Fruit fly (Drosophila melanogaster): ENCODE measurements around the gene Nf-YB.

The Nf-YB gene

dm6 chr2L:19758511-19759128, 22.8 kb downstream of the Nf-YB start, which contains the start of the genes CG10628 and Dus3 (continued):
- TF ChIP-seq CG17385 (GFP tag; optimal IDR thresholded peaks at IDR 0.05): peak; percentile 98
- peak; percentile 83 for TF ChIP-seq jing (GFP tag; optimal IDR thresholded peaks at IDR 0.05)
- peak; percentile 96 for TF ChIP-seq CG1603 (tag; optimal IDR thresholded peaks at IDR 0.05)
- peak; percentile 21 for TF ChIP-seq CG9797 (GFP tag; optimal IDR thresholded peaks at IDR 0.05)
- peak; percentile 76 for TF ChIP-seq CG10462 (GFP tag; optimal IDR thresholded peaks at IDR 0.05)
- peak; percentile 80 for TF ChIP-seq gcm2 (GFP tag; optimal IDR thresholded peaks at IDR 0.05)
- TF ChIP-seq Dip2 (GFP tag; IDR thresholded peaks at IDR 0.05): peak; percentile 20; the same call in 1 of the 2 replicates
- TF ChIP-seq CG7271 (tag; optimal IDR thresholded peaks at IDR 0.05): peak; percentile 56
- peak; percentile 74 for TF ChIP-seq salm (tag; optimal IDR thresholded peaks at IDR 0.05)
- peak; percentile 95 for TF ChIP-seq gem (tag; optimal IDR thresholded peaks at IDR 0.05)
- TF ChIP-seq eve (GFP tag; optimal IDR thresholded peaks at IDR 0.05): no peak
- peak; percentile 72 for TF ChIP-seq CG12104 (GFP tag; optimal IDR thresholded peaks at IDR 0.05)
- peak in 1 of 3 experiments; percentile 85 for TF ChIP-seq lola (GFP tag; optimal IDR thresholded peaks at IDR 0.05)
- peak; percentile 92 for TF ChIP-seq CG7786 (GFP tag; optimal IDR thresholded peaks at IDR 0.05)
- TF ChIP-seq grn (GFP tag; optimal IDR thresholded peaks at IDR 0.05): no peak
- peak; percentile 82 for TF ChIP-seq CG6654 (GFP tag; optimal IDR thresholded peaks at IDR 0.05)
- TF ChIP-seq CG9932 (GFP tag; IDR thresholded peaks at IDR 0.05): peak; percentile 95
- peak; percentile 95 for TF ChIP-seq pum (GFP tag; optimal IDR thresholded peaks at IDR 0.05)
- TF ChIP-seq grau (tag; optimal IDR thresholded peaks at IDR 0.05): peak; percentile 91
- peak; percentile 89 for TF ChIP-seq E2f1 (GFP tag; IDR thresholded peaks at IDR 0.05)
- peak; percentile 89 for TF ChIP-seq Atf6 (GFP tag; IDR thresholded peaks at IDR 0.05)
- peak; percentile 86 for TF ChIP-seq CG15696 (tag; optimal IDR thresholded peaks at IDR 0.05)
- TF ChIP-seq CG18262 (tag; optimal IDR thresholded peaks at IDR 0.05): peak; percentile 88
- peak; percentile 73 for TF ChIP-seq Hey (tag; optimal IDR thresholded peaks at IDR 0.05)
- peak; percentile 93 for TF ChIP-seq CoRest (tag; optimal IDR thresholded peaks at IDR 0.05)
- TF ChIP-seq Atf3 (GFP tag; optimal IDR thresholded peaks at IDR 0.05): peak; percentile 89
- peak; percentile 75 for TF ChIP-seq CG3163 (GFP tag; optimal IDR thresholded peaks at IDR 0.05)
- TF ChIP-seq hkb (optimal IDR thresholded peaks at IDR 0.05): no peak
- peak; percentile 94 for TF ChIP-seq hkb (GFP tag; IDR thresholded peaks at IDR 0.05)
- peak; percentile 90 for TF ChIP-seq az2 (GFP tag; optimal IDR thresholded peaks at IDR 0.05)
- peak; percentile 93 for TF ChIP-seq CG17829 (tag; optimal IDR thresholded peaks at IDR 0.05)
- 0 out of 3 replicates have a peak, but pooled peaks have one; percentile 11 for TF ChIP-seq Doc3 (GFP tag; IDR thresholded peaks at IDR 0.05; ENCODE audit: partially characterized antibody)
- TF ChIP-seq Ssrp (tag; optimal IDR thresholded peaks at IDR 0.05): peak; percentile 86
- peak; percentile 93 for TF ChIP-seq dysf (GFP tag; IDR thresholded peaks at IDR 0.05)
- TF ChIP-seq Dll (GFP tag; IDR thresholded peaks at IDR 0.05; ENCODE audit: partially characterized antibody): peak; percentile 77
- TF ChIP-seq mam (GFP tag; optimal IDR thresholded peaks at IDR 0.05): peak; percentile 96
- TF ChIP-seq sima (GFP tag; optimal IDR thresholded peaks at IDR 0.05): peak; percentile 65
- peak; percentile 51 for TF ChIP-seq Hand (GFP tag; optimal IDR thresholded peaks at IDR 0.05)
- peak; percentile 100 for TF ChIP-seq CG31441 (GFP tag; IDR thresholded peaks at IDR 0.05)
- peak; percentile 72 for TF ChIP-seq D19B (GFP tag; optimal IDR thresholded peaks at IDR 0.05)
- peak; percentile 83 for TF ChIP-seq disco-r (GFP tag; optimal IDR thresholded peaks at IDR 0.05)
- TF ChIP-seq vvl (GFP tag; IDR thresholded peaks at IDR 0.05): peak; percentile 96
- peak; percentile 81 for TF ChIP-seq dmrt11E (tag; optimal IDR thresholded peaks at IDR 0.05)
- TF ChIP-seq NFAT (GFP tag; IDR thresholded peaks at IDR 0.05): peak; percentile 91
- TF ChIP-seq trh (GFP tag; optimal IDR thresholded peaks at IDR 0.05): peak; percentile 70
- TF ChIP-seq p53 (GFP tag; optimal IDR thresholded peaks at IDR 0.05): peak; percentile 73
- peak; percentile 83 for TF ChIP-seq zen (tag; optimal IDR thresholded peaks at IDR 0.05)
- TF ChIP-seq CG2129 (GFP tag; IDR thresholded peaks at IDR 0.05; ENCODE audit: partially characterized antibody): no peak; the same call in 1 of the 2 replicates
- TF ChIP-seq Neu2 (GFP tag; optimal IDR thresholded peaks at IDR 0.05; ENCODE audit: borderline replicate concordance): peak; percentile 73
- TF ChIP-seq NfI (GFP tag; optimal IDR thresholded peaks at IDR 0.05): peak; percentile 92
